Worm (Caenorhabditis elegans) whole organism, midembryonic: ENCODE results near the gene F20D6.1.

Experiments used
- T22C8.4 ChIP-seq: fragments of 200-800 bp; sonication (Bioruptor generic); IDR thresholded peaks from 2 replicates; pipeline ENCODE4 v1.3.6; 2022; ENCODE audit warnings: missing genetic modification characterization, missing compliant biosample characterization
- cog-1 ChIP-seq: sonication (generic microtip); optimal IDR thresholded peaks from 2 replicates; lab custom pipeline; 2016; ENCODE audit warnings: missing genetic modification characterization, missing compliant biosample characterization
- flt-1 ChIP-seq: fragments of 200-800 bp; sonication (Bioruptor generic); IDR thresholded peaks from 2 replicates; pipeline ENCODE4 v1.3.6; 2022; ENCODE audit warnings: missing genetic modification characterization, missing compliant biosample characterization
- med-1 ChIP-seq: sonication (generic microtip); optimal IDR thresholded peaks from 2 replicates; lab custom pipeline; 2017; ENCODE audit warnings: missing genetic modification characterization, mild to moderate bottlenecking, missing compliant biosample characterization, antibody characterized with exemption, missing genetic modification reagents; ENCODE audit not compliant: insufficient read depth
- ref-1 ChIP-seq: fragments of 200-800 bp; sonication (Bioruptor generic); conservative IDR thresholded peaks from 2 replicates; pipeline ENCODE4 v1.3.6; 2022; ENCODE audit warnings: missing genetic modification reagents, missing genetic modification characterization, missing compliant biosample characterization
- tab-1 ChIP-seq: fragments of 200-800 bp; sonication (Bioruptor generic); IDR thresholded peaks from 2 replicates; pipeline ENCODE4 v1.3.6; 2022; ENCODE audit warnings: missing genetic modification characterization, missing compliant biosample characterization
- ztf-29 ChIP-seq: fragments of 200-800 bp; sonication (Bioruptor generic); IDR thresholded peaks from 2 replicates; pipeline ENCODE4 v1.3.6; 2022; ENCODE audit warnings: missing genetic modification reagents, missing genetic modification characterization, missing compliant biosample characterization

- TF ChIP-seq cog-1 (tag; lab: Kevin White, UChicago): no peak
- TF ChIP-seq T22C8.4: no peak
- no peak for TF ChIP-seq tab-1 (GFP tag; lab: Robert Waterston, UW)
- no peak for TF ChIP-seq med-1 (GFP tag; lab: Kevin White, UChicago)
- no peak for TF ChIP-seq ztf-29
- TF ChIP-seq ref-1: no peak
- no peak for TF ChIP-seq flt-1 (GFP tag; lab: Robert Waterston, UW)
Measured at ce11 chrV:8206931-8207330, 16.4 kb downstream of the F20D6.1 start, which contains the start of gene timp-1.
